Fruit fly (Drosophila melanogaster) whole organism, embryonic: Measurements from ENCODE around the gene CG17819.

Source experiments
- Aef1 ChIP-seq: fragments of 200-800 bp; sonication (Bioruptor generic); IDR thresholded peaks from 3 replicates; pipeline ENCODE4 v1.3.6; 2022; ENCODE audit warnings: missing biosample characterization, missing genetic modification characterization
- Bdp1 ChIP-seq: fragments of 200-800 bp; sonication (Bioruptor generic); optimal IDR thresholded peaks from 3 replicates; lab custom pipeline; 2016; ENCODE audit warnings: missing biosample characterization, missing genetic modification characterization
- C15 ChIP-seq: fragments of 200-800 bp; sonication (Bioruptor generic); IDR thresholded peaks from 3 replicates; pipeline ENCODE4 v1.3.6; 2022; ENCODE audit warnings: missing biosample characterization, missing genetic modification characterization
- CG1024 ChIP-seq: fragments of 200-800 bp; sonication (Bioruptor generic); IDR thresholded peaks from 2 replicates; pipeline ENCODE4 v1.3.6; 2022; ENCODE audit warnings: missing biosample characterization, missing genetic modification characterization
- CG10274 ChIP-seq: fragments of 200-800 bp; sonication (Bioruptor generic); optimal IDR thresholded peaks from 3 replicates; lab custom pipeline; 2017; ENCODE audit warnings: missing biosample characterization, mild to moderate bottlenecking, missing genetic modification characterization
- CG10366 ChIP-seq: fragments of 200-800 bp; sonication (Bioruptor generic); IDR thresholded peaks from 2 replicates; pipeline ENCODE4 v1.3.6; 2022; ENCODE audit warnings: missing biosample characterization, missing genetic modification characterization
- CG10565 ChIP-seq: fragments of 200-800 bp; sonication (Bioruptor generic); optimal IDR thresholded peaks from 3 replicates; lab custom pipeline; 2016; ENCODE audit warnings: missing biosample characterization, mild to moderate bottlenecking, missing genetic modification characterization
- CG10959 ChIP-seq: fragments of 200-800 bp; sonication (Bioruptor generic); IDR thresholded peaks from 2 replicates; pipeline ENCODE4 v1.3.6; 2022; ENCODE audit warnings: missing biosample characterization, missing genetic modification characterization
- CG10979 ChIP-seq: fragments of 200-800 bp; sonication (Bioruptor generic); optimal IDR thresholded peaks from 2 replicates; lab custom pipeline; 2018; ENCODE audit warnings: missing biosample characterization, mild to moderate bottlenecking, missing genetic modification characterization, moderate library complexity
- CG11696 ChIP-seq: fragments of 200-800 bp; sonication (Bioruptor generic); IDR thresholded peaks from 2 replicates; pipeline ENCODE4 v1.3.6; 2022; ENCODE audit warnings: missing biosample characterization, missing genetic modification characterization
- CG15269 ChIP-seq: fragments of 200-800 bp; sonication (Bioruptor generic); optimal IDR thresholded peaks from 2 replicates; lab custom pipeline; 2018; ENCODE audit warnings: missing biosample characterization, mild to moderate bottlenecking, missing genetic modification characterization, moderate library complexity
- CG17568 ChIP-seq: fragments of 200-800 bp; sonication (Bioruptor generic); optimal IDR thresholded peaks from 2 replicates; lab custom pipeline; 2018; ENCODE audit warnings: missing biosample characterization, mild to moderate bottlenecking, missing genetic modification characterization, moderate library complexity
- CG2199 ChIP-seq: fragments of 200-800 bp; sonication (Bioruptor generic); IDR thresholded peaks from 3 replicates; pipeline ENCODE4 v1.3.6; 2022; ENCODE audit warnings: missing biosample characterization, missing genetic modification characterization
- CG31224 ChIP-seq: fragments of 200-800 bp; sonication (Bioruptor generic); IDR thresholded peaks from 2 replicates; pipeline ENCODE4 v1.3.6; 2022; ENCODE audit warnings: missing biosample characterization, missing genetic modification characterization
- CG31365 ChIP-seq: fragments of 200-800 bp; sonication (Bioruptor generic); optimal IDR thresholded peaks from 2 replicates; lab custom pipeline; 2018; ENCODE audit warnings: missing biosample characterization, mild to moderate bottlenecking, missing genetic modification characterization
- CG3838 ChIP-seq: fragments of 200-800 bp; sonication (Bioruptor generic); optimal IDR thresholded peaks from 3 replicates; lab custom pipeline; 2016; ENCODE audit warnings: missing biosample characterization, missing genetic modification characterization
- CG4282 ChIP-seq: fragments of 200-800 bp; sonication (Bioruptor generic); optimal IDR thresholded peaks from 2 replicates; lab custom pipeline; 2016; ENCODE audit warnings: missing biosample characterization, missing genetic modification characterization
- CG7271 ChIP-seq: fragments of 200-800 bp; sonication (Bioruptor generic); optimal IDR thresholded peaks from 2 replicates; lab custom pipeline; 2018; ENCODE audit warnings: missing biosample characterization, mild to moderate bottlenecking, missing genetic modification characterization, moderate library complexity
- CG8359 ChIP-seq: fragments of 200-800 bp; sonication (Bioruptor generic); optimal IDR thresholded peaks from 2 replicates; lab custom pipeline; 2017; ENCODE audit warnings: missing biosample characterization, mild to moderate bottlenecking, missing genetic modification characterization, borderline replicate concordance
- CG8478 ChIP-seq: fragments of >200 bp; optimal IDR thresholded peaks from 2 replicates; lab custom pipeline; 2018
- CG8944 ChIP-seq: fragments of 200-800 bp; sonication (Bioruptor generic); optimal IDR thresholded peaks from 3 replicates; lab custom pipeline; 2016; ENCODE audit warnings: missing biosample characterization, missing genetic modification characterization
- CG9437 ChIP-seq: fragments of 200-800 bp; sonication (Bioruptor generic); optimal IDR thresholded peaks from 2 replicates; lab custom pipeline; 2018; ENCODE audit warnings: missing biosample characterization, mild to moderate bottlenecking, missing genetic modification characterization
- CG9797 ChIP-seq: fragments of 200-800 bp; sonication (Bioruptor generic); optimal IDR thresholded peaks from 3 replicates; lab custom pipeline; 2018; ENCODE audit warnings: missing biosample characterization, mild to moderate bottlenecking, missing genetic modification characterization
- Dfd ChIP-seq, 2 experiments: fragments of >200 bp; optimal IDR thresholded peaks; 2 replicates each; lab custom pipeline; 2017; ENCODE audit warnings: missing biosample characterization in 2 of 2, missing genetic modification characterization in 2 of 2
- Dip3 ChIP-seq: fragments of 200-800 bp; sonication (Bioruptor generic); optimal IDR thresholded peaks from 3 replicates; lab custom pipeline; 2016; ENCODE audit warnings: missing biosample characterization, missing genetic modification characterization
- GATAe ChIP-seq: fragments of 200-800 bp; sonication (Bioruptor generic); conservative IDR thresholded peaks from 2 replicates; pipeline ENCODE4 v1.3.6; 2022; ENCODE audit warnings: missing biosample characterization, missing genetic modification characterization
- HLHmδ ChIP-seq: fragments of 200-800 bp; sonication (Bioruptor generic); optimal IDR thresholded peaks from 2 replicates; lab custom pipeline; 2018; ENCODE audit warnings: missing biosample characterization, mild to moderate bottlenecking, missing genetic modification characterization, moderate library complexity
- Kr ChIP-seq: fragments of 200-800 bp; sonication (Bioruptor generic); optimal IDR thresholded peaks from 2 replicates; lab custom pipeline; 2017; ENCODE audit warnings: missing biosample characterization, mild to moderate bottlenecking, missing genetic modification characterization
- Lhr ChIP-seq: fragments of 200-800 bp; sonication (Bioruptor generic); optimal IDR thresholded peaks from 3 replicates; lab custom pipeline; 2017; ENCODE audit warnings: mild to moderate bottlenecking, missing biosample characterization, missing genetic modification reagents, missing genetic modification characterization
- Scr ChIP-seq: fragments of 200-800 bp; sonication (Bioruptor generic); IDR thresholded peaks from 2 replicates; pipeline ENCODE4 v1.3.6; 2022; ENCODE audit warnings: missing biosample characterization, missing genetic modification characterization; ENCODE audit not compliant: partially characterized antibody
- Sry-δ ChIP-seq: fragments of 200-800 bp; sonication (Bioruptor generic); optimal IDR thresholded peaks from 2 replicates; lab custom pipeline; 2016; ENCODE audit warnings: missing biosample characterization, missing genetic modification characterization
- Taf1 ChIP-seq: fragments of 200-800 bp; sonication (Bioruptor generic); IDR thresholded peaks from 2 replicates; pipeline ENCODE4 v1.3.6; 2022; ENCODE audit warnings: missing biosample characterization, missing genetic modification characterization
- al ChIP-seq: fragments of 200-800 bp; sonication (Bioruptor generic); IDR thresholded peaks from 2 replicates; pipeline ENCODE4 v1.3.6; 2022; ENCODE audit warnings: missing biosample characterization, missing genetic modification characterization
- cas ChIP-seq: fragments of 200-800 bp; sonication (Bioruptor generic); IDR thresholded peaks from 2 replicates; pipeline ENCODE4 v1.3.6; 2022; ENCODE audit warnings: missing biosample characterization, missing genetic modification characterization
- chinmo ChIP-seq: fragments of 200-800 bp; sonication (Bioruptor generic); IDR thresholded peaks from 4 replicates; pipeline ENCODE4 v1.3.6; 2022; ENCODE audit warnings: missing biosample characterization, missing genetic modification characterization; ENCODE audit not compliant: partially characterized antibody
- ci ChIP-seq: fragments of 200-800 bp; sonication (Bioruptor generic); IDR thresholded peaks from 3 replicates; pipeline ENCODE4 v1.3.6; 2022; ENCODE audit warnings: missing biosample characterization, missing genetic modification characterization
- croc ChIP-seq: fragments of 200-800 bp; sonication (Bioruptor generic); conservative IDR thresholded peaks from 3 replicates; pipeline ENCODE4 v1.3.6; 2022; ENCODE audit warnings: missing biosample characterization, missing genetic modification characterization
- gcm ChIP-seq: fragments of 200-800 bp; sonication (Bioruptor generic); optimal IDR thresholded peaks from 2 replicates; lab custom pipeline; 2019; ENCODE audit warnings: missing biosample characterization, mild to moderate bottlenecking, missing genetic modification characterization, moderate library complexity
- h ChIP-seq: fragments of >200 bp; optimal IDR thresholded peaks from 2 replicates; lab custom pipeline; 2017
- ham ChIP-seq: fragments of 200-800 bp; sonication (Bioruptor generic); IDR thresholded peaks from 2 replicates; pipeline ENCODE4 v1.3.6; 2022; ENCODE audit warnings: missing biosample characterization, missing genetic modification characterization
- jing ChIP-seq: fragments of 200-800 bp; sonication (Bioruptor generic); optimal IDR thresholded peaks from 2 replicates; lab custom pipeline; 2018; ENCODE audit warnings: missing biosample characterization, mild to moderate bottlenecking, missing genetic modification characterization
- nerfin-1 ChIP-seq: fragments of 200-800 bp; sonication (Bioruptor generic); optimal IDR thresholded peaks from 3 replicates; lab custom pipeline; 2019; ENCODE audit warnings: missing biosample characterization, mild to moderate bottlenecking, missing genetic modification characterization, moderate library complexity
- oc ChIP-seq: fragments of 200-800 bp; sonication (Bioruptor generic); optimal IDR thresholded peaks from 2 replicates; lab custom pipeline; 2018; ENCODE audit warnings: missing biosample characterization, mild to moderate bottlenecking, missing genetic modification characterization, moderate library complexity
- otp ChIP-seq: fragments of 200-800 bp; sonication (Bioruptor generic); IDR thresholded peaks from 3 replicates; pipeline ENCODE4, ENCODE4 v1.3.6; 2022; ENCODE audit warnings: missing biosample characterization, missing genetic modification characterization
- row ChIP-seq: fragments of 200-800 bp; sonication (Bioruptor generic); IDR thresholded peaks from 3 replicates; pipeline ENCODE4 v1.3.6; 2022; ENCODE audit warnings: missing biosample characterization, missing genetic modification characterization
- schlank ChIP-seq: fragments of 200-800 bp; sonication (Bioruptor generic); optimal IDR thresholded peaks from 2 replicates; lab custom pipeline; 2018; ENCODE audit warnings: missing biosample characterization, mild to moderate bottlenecking, missing genetic modification characterization
- sens-2 ChIP-seq: fragments of 200-800 bp; sonication (Bioruptor generic); IDR thresholded peaks from 2 replicates; pipeline ENCODE4 v1.3.6; 2022; ENCODE audit warnings: missing biosample characterization, missing genetic modification characterization
- tll ChIP-seq, 2 experiments: fragments of 200-800 bp in 1 of 2; fragments of >200 bp in 1 of 2; sonication (Bioruptor generic) in 1 of 2; optimal IDR thresholded peaks; 2 replicates each; lab custom pipeline; 2017 to 2019; ENCODE audit warnings: missing biosample characterization in 2 of 2, missing genetic modification characterization in 2 of 2, mild to moderate bottlenecking in 1 of 2, moderate library complexity in 1 of 2
- vvl ChIP-seq: fragments of 200-800 bp; sonication (Bioruptor generic); IDR thresholded peaks from 2 replicates; pipeline ENCODE4 v1.3.6; 2022; ENCODE audit warnings: missing biosample characterization, missing genetic modification characterization
- wdn ChIP-seq: fragments of 200-800 bp; sonication (Bioruptor generic); IDR thresholded peaks from 2 replicates; pipeline ENCODE4 v1.3.6; 2022; ENCODE audit warnings: missing biosample characterization, missing genetic modification characterization
- wek ChIP-seq: fragments of 200-800 bp; sonication (Bioruptor generic); optimal IDR thresholded peaks from 3 replicates; lab custom pipeline; 2018; ENCODE audit warnings: missing biosample characterization, mild to moderate bottlenecking, missing genetic modification characterization, moderate library complexity
- zen2 ChIP-seq: fragments of 200-800 bp; sonication (Bioruptor generic); IDR thresholded peaks from 3 replicates; pipeline ENCODE4 v1.3.6; 2022; ENCODE audit warnings: missing biosample characterization, missing genetic modification characterization; ENCODE audit not compliant: partially characterized antibody

CG17819 gene

dm6 chr3R:21838505-21838956, 46.8 kb downstream of the CG17819 start (continued):
- TF ChIP-seq gcm (GFP tag; lab: Kevin White, UChicago) (peak; percentile 26), CG3838 (GFP tag; lab: Kevin White, UChicago) (no peak), Sry-δ (GFP tag; lab: Kevin White, UChicago) (no peak), Kr (GFP tag; lab: Kevin White, UChicago) (no peak), CG10565 (GFP tag; lab: Kevin White, UChicago) (no peak), schlank (tag; lab: Kevin White, UChicago) (no peak), croc (GFP tag; lab: Robert Waterston, UW) (no peak), CG9437 (GFP tag; lab: Kevin White, UChicago) (peak; percentile 58), al (no peak), row (GFP tag; lab: Robert Waterston, UW) (peak; percentile 14; the same call in 1 of the 3 replicates), vvl (GFP tag; lab: Robert Waterston, UW) (peak; percentile 26; the same call in 1 of the 2 replicates), CG7271 (tag; lab: Kevin White, UChicago) (no peak), tll (GFP tag; optimal IDR thresholded peaks at IDR 0.05; lab: Kevin White, UChicago) (no peak), zen2 (GFP tag; lab: Robert Waterston, UW) (no peak), Aef1 (GFP tag; lab: Robert Waterston, UW) (no peak), Dip3 (GFP tag; lab: Kevin White, UChicago) (no peak), nerfin-1 (tag; lab: Kevin White, UChicago) (peak; percentile 14), HLHmδ (GFP tag; lab: Kevin White, UChicago) (no peak), CG31365 (no peak), jing (GFP tag; lab: Kevin White, UChicago) (peak; percentile 16), CG9797 (GFP tag; lab: Kevin White, UChicago) (no peak), cas (GFP tag; lab: Robert Waterston, UW) (no peak), h (lab: Kevin White, UChicago) (no peak), CG8359 (GFP tag; lab: Kevin White, UChicago) (no peak), CG10959 (GFP tag; lab: Robert Waterston, UW) (no peak), CG15269 (tag; lab: Kevin White, UChicago) (peak; percentile 36), Dfd (GFP tag; optimal IDR thresholded peaks at IDR 0.05; lab: Kevin White, UChicago) (no peak), otp (GFP tag; lab: Robert Waterston, UW) (no peak), Scr (GFP tag; lab: Robert Waterston, UW) (no peak), CG8478 (lab: Kevin White, UChicago) (no peak), Taf1 (GFP tag; lab: Robert Waterston, UW) (no peak), GATAe (GFP tag; lab: Robert Waterston, UW) (no peak), CG1024 (GFP tag; lab: Robert Waterston, UW) (no peak), CG11696 (GFP tag; lab: Robert Waterston, UW) (no peak), Bdp1 (GFP tag; lab: Kevin White, UChicago) (no peak), CG10979 (tag; lab: Kevin White, UChicago) (peak; percentile 13), CG17568 (GFP tag; lab: Kevin White, UChicago) (no peak), Lhr (GFP tag; lab: Kevin White, UChicago) (no peak), CG10366 (GFP tag; lab: Robert Waterston, UW) (no peak), CG10274 (GFP tag; lab: Kevin White, UChicago) (no peak), CG4282 (GFP tag; lab: Kevin White, UChicago) (no peak), oc (no peak), ci (no peak), CG2199 (GFP tag; lab: Robert Waterston, UW) (no peak), C15 (GFP tag; lab: Robert Waterston, UW) (no peak), chinmo (no peak), CG31224 (GFP tag; lab: Robert Waterston, UW) (no peak), wek (GFP tag; lab: Kevin White, UChicago) (no peak), sens-2 (GFP tag; lab: Robert Waterston, UW) (no peak), wdn (no peak), CG8944 (GFP tag; lab: Kevin White, UChicago) (no peak), ham (GFP tag; lab: Robert Waterston, UW) (no peak)
